Fruit fly (Drosophila melanogaster) whole organism, embryonic: ENCODE measurements around the gene BRWD3.

Source experiments
- Atf-2 ChIP-seq: fragments of 200-800 bp; sonication (Bioruptor generic); optimal IDR thresholded peaks from 2 replicates; lab custom pipeline; 2016; ENCODE audit warnings: missing biosample characterization, missing genetic modification characterization
- CG11093 ChIP-seq: fragments of 200-800 bp; sonication (Bioruptor generic); IDR thresholded peaks from 3 replicates; pipeline ENCODE4 v1.3.6; 2022; ENCODE audit warnings: missing biosample characterization, missing genetic modification characterization
- CG11560 ChIP-seq: fragments of 200-800 bp; sonication (Bioruptor generic); IDR thresholded peaks from 3 replicates; pipeline ENCODE4 v1.3.6; 2022; ENCODE audit warnings: missing biosample characterization, missing genetic modification characterization
- CG12236 ChIP-seq: fragments of 200-800 bp; sonication (Bioruptor generic); optimal IDR thresholded peaks from 2 replicates; lab custom pipeline; 2016; ENCODE audit warnings: missing biosample characterization, missing genetic modification characterization
- CG12659 ChIP-seq: fragments of 200-800 bp; sonication (Bioruptor generic); optimal IDR thresholded peaks from 3 replicates; lab custom pipeline; 2017; ENCODE audit warnings: mild to moderate bottlenecking, missing biosample characterization, missing genetic modification reagents, missing genetic modification characterization
- CG13123 ChIP-seq: fragments of 200-800 bp; sonication (Bioruptor generic); optimal IDR thresholded peaks from 2 replicates; lab custom pipeline; 2016; ENCODE audit warnings: missing biosample characterization, missing genetic modification characterization
- CG13894 ChIP-seq: fragments of 200-800 bp; sonication (Bioruptor generic); optimal IDR thresholded peaks from 3 replicates; lab custom pipeline; 2018; ENCODE audit warnings: missing biosample characterization, mild to moderate bottlenecking, missing genetic modification characterization, moderate library complexity
- CG16863 ChIP-seq: fragments of 200-800 bp; sonication (Bioruptor generic); optimal IDR thresholded peaks from 3 replicates; lab custom pipeline; 2016; ENCODE audit warnings: missing biosample characterization, missing genetic modification characterization
- CG17359 ChIP-seq: fragments of 200-800 bp; sonication (Bioruptor generic); optimal IDR thresholded peaks from 3 replicates; lab custom pipeline; 2018; ENCODE audit warnings: missing biosample characterization, mild to moderate bottlenecking, missing genetic modification characterization, moderate library complexity
- CG2678 ChIP-seq: fragments of 200-800 bp; sonication (Bioruptor generic); optimal IDR thresholded peaks from 3 replicates; lab custom pipeline; 2019; ENCODE audit warnings: missing biosample characterization, mild to moderate bottlenecking, missing genetic modification characterization, moderate library complexity
- CG30020 ChIP-seq: fragments of 200-800 bp; optimal IDR thresholded peaks from 2 replicates; lab custom pipeline; 2019; ENCODE audit warnings: missing biosample characterization, mild to moderate bottlenecking, missing genetic modification characterization, moderate library complexity
- CG31224 ChIP-seq: fragments of 200-800 bp; sonication (Bioruptor generic); IDR thresholded peaks from 2 replicates; pipeline ENCODE4 v1.3.6; 2022; ENCODE audit warnings: missing biosample characterization, missing genetic modification characterization
- CG34422 ChIP-seq: fragments of 200-800 bp; sonication (Bioruptor generic); IDR thresholded peaks from 3 replicates; pipeline ENCODE4 v1.3.6; 2022; ENCODE audit warnings: missing biosample characterization, missing genetic modification characterization
- CG4328 ChIP-seq: fragments of 200-800 bp; sonication (Bioruptor generic); optimal IDR thresholded peaks from 3 replicates; lab custom pipeline; 2017; ENCODE audit warnings: missing biosample characterization, missing genetic modification reagents, missing genetic modification characterization
- CG5180 ChIP-seq: fragments of 200-800 bp; sonication (Bioruptor generic); optimal IDR thresholded peaks from 3 replicates; lab custom pipeline; 2017; ENCODE audit warnings: missing biosample characterization, missing genetic modification characterization, mild to moderate bottlenecking, moderate library complexity, missing genetic modification reagents
- CG6254 ChIP-seq: fragments of 200-800 bp; sonication (Bioruptor generic); optimal IDR thresholded peaks from 3 replicates; lab custom pipeline; 2017; ENCODE audit warnings: mild to moderate bottlenecking, missing biosample characterization, missing genetic modification reagents, missing genetic modification characterization
- D ChIP-seq, 2 experiments: fragments of 200-800 bp in 1 of 2; fragments of >200 bp in 1 of 2; sonication (Bioruptor generic) in 1 of 2; optimal IDR thresholded peaks; 2 replicates in 1 of 2; 3 replicates in 1 of 2; lab custom pipeline; 2017; ENCODE audit warnings: mild to moderate bottlenecking in 1 of 2, missing biosample characterization in 1 of 2, missing genetic modification characterization in 1 of 2, missing genetic modification reagents in 1 of 2
- Deaf1 ChIP-seq: fragments of 200-800 bp; optimal IDR thresholded peaks from 3 replicates; lab custom pipeline; 2019; ENCODE audit warnings: missing biosample characterization, mild to moderate bottlenecking, missing genetic modification characterization, moderate library complexity
- Eip74EF ChIP-seq, 2 experiments: fragments of 200-800 bp in 1 of 2; fragments of >200 bp in 1 of 2; sonication (Bioruptor generic) in 1 of 2; optimal IDR thresholded peaks; 2 replicates each; lab custom pipeline; 2017 to 2019; ENCODE audit warnings: missing biosample characterization in 2 of 2, missing genetic modification characterization in 2 of 2, mild to moderate bottlenecking in 1 of 2, moderate library complexity in 1 of 2
- HHEX ChIP-seq: fragments of 200-800 bp; sonication (Bioruptor generic); optimal IDR thresholded peaks from 3 replicates; lab custom pipeline; 2017; ENCODE audit warnings: missing biosample characterization, mild to moderate bottlenecking, missing genetic modification characterization, missing genetic modification reagents
- HLH4C ChIP-seq: fragments of 200-800 bp; sonication (Bioruptor generic); IDR thresholded peaks from 3 replicates; pipeline ENCODE4 v1.3.6; 2022; ENCODE audit warnings: missing biosample characterization, missing genetic modification characterization; ENCODE audit not compliant: partially characterized antibody
- Hsf ChIP-seq: fragments of 200-800 bp; sonication (Bioruptor generic); optimal IDR thresholded peaks from 3 replicates; lab custom pipeline; 2016; ENCODE audit warnings: missing biosample characterization, missing genetic modification characterization
- Jarid2 ChIP-seq: fragments of 200-800 bp; sonication (Bioruptor generic); optimal IDR thresholded peaks from 3 replicates; lab custom pipeline; 2017; ENCODE audit warnings: mild to moderate bottlenecking, missing biosample characterization, missing genetic modification reagents, missing genetic modification characterization
- Myb ChIP-seq: fragments of 200-800 bp; sonication (Bioruptor generic); optimal IDR thresholded peaks from 2 replicates; lab custom pipeline; 2016; ENCODE audit warnings: missing biosample characterization, missing genetic modification characterization
- Nf-YC ChIP-seq: fragments of 200-800 bp; optimal IDR thresholded peaks from 3 replicates; lab custom pipeline; 2019; ENCODE audit warnings: missing biosample characterization, mild to moderate bottlenecking, missing genetic modification characterization, moderate library complexity
- Six4 ChIP-seq: fragments of 200-800 bp; sonication (Bioruptor generic); optimal IDR thresholded peaks from 2 replicates; lab custom pipeline; 2016; ENCODE audit warnings: missing biosample characterization, missing genetic modification characterization
- Taf1 ChIP-seq: fragments of 200-800 bp; sonication (Bioruptor generic); IDR thresholded peaks from 2 replicates; pipeline ENCODE4 v1.3.6; 2022; ENCODE audit warnings: missing biosample characterization, missing genetic modification characterization
- Trl ChIP-seq, 3 experiments: fragments of >200 bp in 2 of 3; fragments of 200-800 bp in 1 of 3; sonication (Bioruptor generic) in 1 of 3; optimal IDR thresholded peaks; 2 replicates in 1 of 3; 3 replicates in 2 of 3; lab custom pipeline; 2016 to 2017; ENCODE audit warnings: missing biosample characterization in 1 of 3, missing genetic modification characterization in 1 of 3
- dan ChIP-seq: fragments of 200-800 bp; sonication (Bioruptor generic); IDR thresholded peaks from 2 replicates; pipeline ENCODE4 v1.3.6; 2022; ENCODE audit warnings: missing biosample characterization, missing genetic modification characterization
- dati ChIP-seq: fragments of 200-800 bp; sonication (Bioruptor generic); IDR thresholded peaks from 2 replicates; pipeline ENCODE4 v1.3.6; 2022; ENCODE audit warnings: missing biosample characterization, missing genetic modification characterization
- dmrt99B ChIP-seq: fragments of 200-800 bp; sonication (Bioruptor generic); optimal IDR thresholded peaks from 2 replicates; lab custom pipeline; 2018; ENCODE audit warnings: missing biosample characterization, mild to moderate bottlenecking, missing genetic modification characterization, moderate library complexity
- ems ChIP-seq: fragments of 200-800 bp; sonication (Bioruptor generic); optimal IDR thresholded peaks from 3 replicates; lab custom pipeline; 2016; ENCODE audit warnings: missing biosample characterization, missing genetic modification characterization
- gcm ChIP-seq: fragments of 200-800 bp; sonication (Bioruptor generic); optimal IDR thresholded peaks from 2 replicates; lab custom pipeline; 2019; ENCODE audit warnings: missing biosample characterization, mild to moderate bottlenecking, missing genetic modification characterization, moderate library complexity
- grau ChIP-seq: fragments of 200-800 bp; optimal IDR thresholded peaks from 3 replicates; lab custom pipeline; 2019; ENCODE audit warnings: missing biosample characterization, mild to moderate bottlenecking, missing genetic modification characterization, moderate library complexity
- grn ChIP-seq: fragments of 200-800 bp; sonication (Bioruptor generic); optimal IDR thresholded peaks from 3 replicates; lab custom pipeline; 2017; ENCODE audit warnings: missing biosample characterization, missing genetic modification characterization
- gsb-n ChIP-seq: fragments of 200-800 bp; sonication (Bioruptor generic); optimal IDR thresholded peaks from 3 replicates; lab custom pipeline; 2018; ENCODE audit warnings: missing biosample characterization, mild to moderate bottlenecking, missing genetic modification characterization
- ham ChIP-seq: fragments of 200-800 bp; sonication (Bioruptor generic); IDR thresholded peaks from 2 replicates; pipeline ENCODE4 v1.3.6; 2022; ENCODE audit warnings: missing biosample characterization, missing genetic modification characterization
- kay ChIP-seq: fragments of 200-800 bp; sonication (Bioruptor generic); optimal IDR thresholded peaks from 2 replicates; lab custom pipeline; 2016; ENCODE audit warnings: missing biosample characterization, missing genetic modification characterization
- ken ChIP-seq: fragments of 200-800 bp; sonication (Bioruptor generic); IDR thresholded peaks from 3 replicates; pipeline ENCODE4 v1.3.6; 2022; ENCODE audit warnings: missing biosample characterization, missing genetic modification characterization
- lilli ChIP-seq: fragments of 200-800 bp; sonication (Bioruptor generic); optimal IDR thresholded peaks from 3 replicates; lab custom pipeline; 2016; ENCODE audit warnings: missing biosample characterization, missing genetic modification characterization
- nerfin-2 ChIP-seq: fragments of 200-800 bp; sonication (Bioruptor generic); IDR thresholded peaks from 2 replicates; pipeline ENCODE4 v1.3.6; 2022; ENCODE audit warnings: missing biosample characterization, missing genetic modification characterization; ENCODE audit not compliant: partially characterized antibody
- psq ChIP-seq: fragments of 200-800 bp; sonication (Bioruptor generic); optimal IDR thresholded peaks from 2 replicates; lab custom pipeline; 2017; ENCODE audit warnings: missing biosample characterization, missing genetic modification characterization
- schlank ChIP-seq: fragments of 200-800 bp; sonication (Bioruptor generic); optimal IDR thresholded peaks from 2 replicates; lab custom pipeline; 2018; ENCODE audit warnings: missing biosample characterization, mild to moderate bottlenecking, missing genetic modification characterization
- seq ChIP-seq: fragments of 200-800 bp; sonication (Bioruptor generic); IDR thresholded peaks from 2 replicates; pipeline ENCODE4 v1.3.6; 2022; ENCODE audit warnings: missing biosample characterization, missing genetic modification characterization
- tin ChIP-seq: fragments of 200-800 bp; sonication (Bioruptor generic); optimal IDR thresholded peaks from 3 replicates; lab custom pipeline; 2016; ENCODE audit warnings: missing biosample characterization, missing genetic modification characterization
- tup ChIP-seq: fragments of 200-800 bp; sonication (Bioruptor generic); optimal IDR thresholded peaks from 2 replicates; lab custom pipeline; 2016; ENCODE audit warnings: missing biosample characterization, mild to moderate bottlenecking, missing genetic modification characterization, moderate library complexity
- twi ChIP-seq: fragments of 200-800 bp; optimal IDR thresholded peaks from 2 replicates; lab custom pipeline; 2019; ENCODE audit warnings: missing biosample characterization, mild to moderate bottlenecking, missing genetic modification characterization, moderate library complexity
- wek ChIP-seq: fragments of 200-800 bp; sonication (Bioruptor generic); optimal IDR thresholded peaks from 3 replicates; lab custom pipeline; 2018; ENCODE audit warnings: missing biosample characterization, mild to moderate bottlenecking, missing genetic modification characterization, moderate library complexity
- zen ChIP-seq: fragments of 200-800 bp; sonication (Bioruptor generic); optimal IDR thresholded peaks from 3 replicates; lab custom pipeline; 2018; ENCODE audit warnings: missing biosample characterization, mild to moderate bottlenecking, missing genetic modification characterization, moderate library complexity

BRWD3 gene

dm6 chr3R:24272775-24273290, 46.0 kb upstream of the BRWD3 start, which contains the start of gene Orct2 (continued):
- TF ChIP-seq kay = peak; percentile 54
- no peak for TF ChIP-seq CG11093
- TF ChIP-seq CG11560 (tag; lab: Robert Waterston, UW) = no peak
- TF ChIP-seq CG13123 (GFP tag; lab: Kevin White, UChicago) = no peak
- peak; percentile 25 for TF ChIP-seq HHEX (GFP tag; lab: Kevin White, UChicago)
- no peak for TF ChIP-seq ham (GFP tag; lab: Robert Waterston, UW)
- TF ChIP-seq D (optimal IDR thresholded peaks at IDR 0.05; lab: Kevin White, UChicago) = peak; percentile 73
- TF ChIP-seq D (GFP tag; optimal IDR thresholded peaks at IDR 0.05; lab: Kevin White, UChicago) = no peak
- no peak for TF ChIP-seq schlank (tag; lab: Kevin White, UChicago)
- TF ChIP-seq Taf1 (GFP tag; lab: Robert Waterston, UW) = no peak
- TF ChIP-seq CG5180 (GFP tag; lab: Kevin White, UChicago) = peak; percentile 56
- TF ChIP-seq lilli = no peak
- peak; percentile 79 for TF ChIP-seq gsb-n (tag; lab: Kevin White, UChicago)
- TF ChIP-seq CG31224 (GFP tag; lab: Robert Waterston, UW) = no peak
- peak; percentile 22 for TF ChIP-seq grau (tag; lab: Kevin White, UChicago)
- TF ChIP-seq CG12659 (GFP tag; lab: Kevin White, UChicago) = peak; percentile 1
- no peak for TF ChIP-seq tin (GFP tag; lab: Kevin White, UChicago)
- peak; percentile 14 for TF ChIP-seq dmrt99B (tag; lab: Kevin White, UChicago)
- TF ChIP-seq CG17359 = no peak
- no peak for TF ChIP-seq ken (GFP tag; lab: Robert Waterston, UW)
- peak; percentile 39 for TF ChIP-seq CG4328
- no peak for TF ChIP-seq HLH4C (GFP tag; lab: Robert Waterston, UW)
- peak; percentile 6; the same call in 1 of the 2 replicates for TF ChIP-seq seq (GFP tag; lab: Robert Waterston, UW)
- no peak for TF ChIP-seq CG12236 (GFP tag; lab: Kevin White, UChicago)
- TF ChIP-seq Hsf (GFP tag; lab: Kevin White, UChicago) = no peak
- no peak for TF ChIP-seq ems
- TF ChIP-seq Myb = no peak
- peak; percentile 77; the same call in 1 of the 3 replicates for TF ChIP-seq CG34422 (GFP tag; lab: Robert Waterston, UW)
- no peak for TF ChIP-seq CG2678 (tag; lab: Kevin White, UChicago)
- TF ChIP-seq CG6254 (GFP tag; lab: Kevin White, UChicago) = no peak
- peak; percentile 41 to 75 for TF ChIP-seq Trl (optimal IDR thresholded peaks at IDR 0.05; lab: Kevin White, UChicago)
- peak; percentile 20 for TF ChIP-seq Trl (GFP tag; optimal IDR thresholded peaks at IDR 0.05; lab: Kevin White, UChicago)
- no peak for TF ChIP-seq CG16863
- TF ChIP-seq CG13894 (tag; lab: Kevin White, UChicago) = peak; percentile 98
- TF ChIP-seq dati (GFP tag; lab: Robert Waterston, UW) = no peak
- no peak for TF ChIP-seq dan
- no peak for TF ChIP-seq wek (GFP tag; lab: Kevin White, UChicago)
- peak; percentile 95 for TF ChIP-seq Deaf1 (tag; lab: Kevin White, UChicago)
- no peak for TF ChIP-seq tup (GFP tag; lab: Kevin White, UChicago)
- TF ChIP-seq nerfin-2 (GFP tag; lab: Robert Waterston, UW) = no peak
- no peak for TF ChIP-seq psq (GFP tag; lab: Kevin White, UChicago)
- TF ChIP-seq Nf-YC (tag; lab: Kevin White, UChicago) = peak; percentile 60
- no peak for TF ChIP-seq gcm (GFP tag; lab: Kevin White, UChicago)
- TF ChIP-seq zen (tag; lab: Kevin White, UChicago) = no peak
- TF ChIP-seq Eip74EF (GFP tag; optimal IDR thresholded peaks at IDR 0.05; lab: Kevin White, UChicago) = peak in 1 of 2 experiments; percentile 79
- peak; percentile 84 for TF ChIP-seq Jarid2 (GFP tag; lab: Kevin White, UChicago)
- no peak for TF ChIP-seq CG30020 (tag; lab: Kevin White, UChicago)
- peak; percentile 62 for TF ChIP-seq twi (tag; lab: Kevin White, UChicago)
- TF ChIP-seq Atf-2 (GFP tag; lab: Kevin White, UChicago) = no peak
- peak; percentile 36 for TF ChIP-seq grn
- TF ChIP-seq Six4 (GFP tag; lab: Kevin White, UChicago) = no peak
